Worm (Caenorhabditis elegans): ENCODE results near the gene T24E12.1.

DNA sequence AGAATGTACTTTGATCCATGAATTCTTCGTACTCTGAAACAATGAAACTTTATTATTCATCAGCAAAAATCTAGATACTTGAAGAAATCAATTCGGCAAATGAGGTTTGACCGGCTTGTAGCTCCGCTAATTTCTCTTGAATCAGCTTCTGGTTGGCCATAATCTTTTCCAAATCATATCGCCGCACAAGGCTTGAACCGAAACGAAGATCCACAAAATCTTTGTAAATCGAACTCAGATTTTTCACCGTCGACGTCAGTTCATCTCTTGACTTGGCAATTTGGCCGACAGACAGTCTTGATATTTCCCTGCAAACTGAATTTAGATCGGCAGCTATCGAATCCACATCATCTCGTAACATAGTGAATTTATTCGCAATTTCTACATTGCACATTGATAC lies 20.2 kb downstream of the T24E12.1 start:
- TF ChIP-seq pha-4 (tag; optimal IDR thresholded peaks at IDR 0.05) (no peak), unc-62 (GFP tag; optimal IDR thresholded peaks at IDR 0.05) (no peak), nhr-28 (tag; optimal IDR thresholded peaks at IDR 0.05) (no peak), bed-3 (GFP tag; optimal IDR thresholded peaks at IDR 0.05) (no peak), nhr-76 (tag; optimal IDR thresholded peaks at IDR 0.05) (no peak), ces-1 (GFP tag; optimal IDR thresholded peaks at IDR 0.05) (no peak), snpc-4 (tag; optimal IDR thresholded peaks at IDR 0.05) (no peak)
